Fruit fly (Drosophila melanogaster): Measurements from ENCODE around the gene mtTFB1.

- no peak for TF ChIP-seq gl (tag; optimal IDR thresholded peaks at IDR 0.05)
- TF ChIP-seq CG15710 (tag; optimal IDR thresholded peaks at IDR 0.05): no peak
- TF ChIP-seq CG8159 (tag; optimal IDR thresholded peaks at IDR 0.05): no peak
- TF ChIP-seq EcR (GFP tag; optimal IDR thresholded peaks at IDR 0.05): no peak
- peak; percentile 21 for TF ChIP-seq D1 (tag; optimal IDR thresholded peaks at IDR 0.05)
- TF ChIP-seq Ets98B (GFP tag; IDR thresholded peaks at IDR 0.05): no peak
- TF ChIP-seq CG14655 (GFP tag; optimal IDR thresholded peaks at IDR 0.05): no peak
- TF ChIP-seq Pif1A (GFP tag; optimal IDR thresholded peaks at IDR 0.05): no peak
- no peak for TF ChIP-seq CG10348 (GFP tag; IDR thresholded peaks at IDR 0.05)
Observed at dm6 chr3L:11681794-11682193, 27.0 kb upstream of the mtTFB1 start, which contains the start of gene TfIIEalpha.
